Fruit fly (Drosophila melanogaster): ENCODE data around the gene CG42504.

CG42504 gene

dm6 chr3R:12031657-12032056 lies at the start of gene CG42504, which contains the start of the genes CG31358 and CG42505:
TSS of gene CG42504 (minus strand) at chr3R:12031757.
TSS of gene CG31358 (minus strand) at chr3R:12031757.
TSS of gene CG42505 (minus strand) at chr3R:12031757.
- no peak for TF ChIP-seq al (GFP tag; IDR thresholded peaks at IDR 0.05)
- no peak for TF ChIP-seq otp (GFP tag; IDR thresholded peaks at IDR 0.05)
- TF ChIP-seq MTF-1 (GFP tag; optimal IDR thresholded peaks at IDR 0.05; ENCODE audit: borderline replicate concordance): no peak
- TF ChIP-seq CG10321 (GFP tag; IDR thresholded peaks at IDR 0.05): no peak
- no peak for TF ChIP-seq org-1 (GFP tag; optimal IDR thresholded peaks at IDR 0.05)
- TF ChIP-seq p53 (GFP tag; optimal IDR thresholded peaks at IDR 0.05): no peak
- no peak for TF ChIP-seq Dll (GFP tag; IDR thresholded peaks at IDR 0.05; ENCODE audit: partially characterized antibody)
- TF ChIP-seq zen2 (GFP tag; IDR thresholded peaks at IDR 0.05; ENCODE audit: partially characterized antibody): no peak
- TF ChIP-seq CG13296 (GFP tag; optimal IDR thresholded peaks at IDR 0.05): no peak
- no peak for TF ChIP-seq Sox102F (GFP tag; optimal IDR thresholded peaks at IDR 0.05)
- no peak for TF ChIP-seq CG6765 (GFP tag; optimal IDR thresholded peaks at IDR 0.05)
- no peak for TF ChIP-seq Mrtf (GFP tag; IDR thresholded peaks at IDR 0.05)
- no peak for TF ChIP-seq CG17802 (tag; optimal IDR thresholded peaks at IDR 0.05)
- no peak for TF ChIP-seq Dad (GFP tag; optimal IDR thresholded peaks at IDR 0.05)
- TF ChIP-seq CG6683 (GFP tag; optimal IDR thresholded peaks at IDR 0.05): no peak
- TF ChIP-seq shn (GFP tag; optimal IDR thresholded peaks at IDR 0.05): no peak

- TF ChIP-seq lilli (GFP tag; optimal IDR thresholded peaks at IDR 0.05) (no peak), CG31365 (tag; optimal IDR thresholded peaks at IDR 0.05) (no peak), CG2678 (tag; optimal IDR thresholded peaks at IDR 0.05) (peak; percentile 28), Sox100B (GFP tag; optimal IDR thresholded peaks at IDR 0.05) (no peak), CoRest (tag; optimal IDR thresholded peaks at IDR 0.05) (peak; percentile 18), CG6813 (GFP tag; optimal IDR thresholded peaks at IDR 0.05) (no peak), shn (GFP tag; optimal IDR thresholded peaks at IDR 0.05) (no peak), Vsx1 (GFP tag; optimal IDR thresholded peaks at IDR 0.05) (no peak), row (GFP tag; IDR thresholded peaks at IDR 0.05) (0 out of 3 replicates have a peak, but pooled peaks have one; percentile 18), CG9817 (tag; optimal IDR thresholded peaks at IDR 0.05) (no peak), Ravus (GFP tag; IDR thresholded peaks at IDR 0.05) (no peak), vfl (GFP tag; optimal IDR thresholded peaks at IDR 0.05) (no peak), da (GFP tag; optimal IDR thresholded peaks at IDR 0.05) (no peak), sqz (GFP tag; optimal IDR thresholded peaks at IDR 0.05) (peak; percentile 60), Sox102F (GFP tag; optimal IDR thresholded peaks at IDR 0.05) (peak; percentile 20), CG31441 (GFP tag; IDR thresholded peaks at IDR 0.05) (0 out of 2 replicates have a peak, but pooled peaks have one; percentile 28), NFAT (GFP tag; IDR thresholded peaks at IDR 0.05) (no peak), chinmo (GFP tag; IDR thresholded peaks at IDR 0.05; ENCODE audit: partially characterized antibody) (0 out of 4 replicates have a peak, but pooled peaks have one; percentile 21), pho (GFP tag; optimal IDR thresholded peaks at IDR 0.05) (no peak), Abd-B (GFP tag; optimal IDR thresholded peaks at IDR 0.05) (peak; percentile 7), CG15269 (tag; optimal IDR thresholded peaks at IDR 0.05) (peak; percentile 14), Spps (tag; optimal IDR thresholded peaks at IDR 0.05) (no peak), Hr51 (GFP tag; optimal IDR thresholded peaks at IDR 0.05) (peak in 1 of 2 experiments; percentile 37), onecut (GFP tag; IDR thresholded peaks at IDR 0.05) (no peak), sens (GFP tag) (no peak), nerfin-1 (tag; optimal IDR thresholded peaks at IDR 0.05) (no peak), grau (tag; optimal IDR thresholded peaks at IDR 0.05) (peak; percentile 5), BEAF-32 (GFP tag; optimal IDR thresholded peaks at IDR 0.05) (no peak), chm (GFP tag; IDR thresholded peaks at IDR 0.05) (no peak), Trl (optimal IDR thresholded peaks at IDR 0.05) (peak; percentile 66 to 85), Trl (GFP tag; optimal IDR thresholded peaks at IDR 0.05) (no peak), zfh1 (GFP tag; IDR thresholded peaks at IDR 0.05) (no peak), Hr3 (GFP tag; optimal IDR thresholded peaks at IDR 0.05) (no peak), CG17359 (tag; optimal IDR thresholded peaks at IDR 0.05) (peak; percentile 1), CG11504 (tag; optimal IDR thresholded peaks at IDR 0.05) (peak; percentile 63)
These were observed 48.9 kb upstream of the CG42504 start for dm6 chr3R:12080370-12080968.
